Fruit fly (Drosophila melanogaster) whole organism: ENCODE results near the gene CG3726.

Experiments
- CG8478 ChIP-seq: fragments of >200 bp; optimal IDR thresholded peaks from 2 replicates; lab custom pipeline; 2018; ENCODE audit warnings: inconsistent platforms
- Dll ChIP-seq: fragments of >200 bp; optimal IDR thresholded peaks from 2 replicates; lab custom pipeline; 2017
- EcR ChIP-seq, 2 experiments: fragments of >200 bp; optimal IDR thresholded peaks; 2 replicates each; lab custom pipeline; 2017; ENCODE audit warnings: missing biosample characterization in 2 of 2, missing genetic modification characterization in 2 of 2, missing genetic modification reagents in 2 of 2
- pan ChIP-seq: fragments of >200 bp; optimal IDR thresholded peaks from 2 replicates; lab custom pipeline; 2017
- psq ChIP-seq: fragments of >200 bp; optimal IDR thresholded peaks from 2 replicates; lab custom pipeline; 2017
- usp ChIP-seq: fragments of >200 bp; optimal IDR thresholded peaks from 2 replicates; lab custom pipeline; 2017; ENCODE audit warnings: missing biosample characterization, missing genetic modification characterization, mixed read lengths

CG3726 gene

DNA sequence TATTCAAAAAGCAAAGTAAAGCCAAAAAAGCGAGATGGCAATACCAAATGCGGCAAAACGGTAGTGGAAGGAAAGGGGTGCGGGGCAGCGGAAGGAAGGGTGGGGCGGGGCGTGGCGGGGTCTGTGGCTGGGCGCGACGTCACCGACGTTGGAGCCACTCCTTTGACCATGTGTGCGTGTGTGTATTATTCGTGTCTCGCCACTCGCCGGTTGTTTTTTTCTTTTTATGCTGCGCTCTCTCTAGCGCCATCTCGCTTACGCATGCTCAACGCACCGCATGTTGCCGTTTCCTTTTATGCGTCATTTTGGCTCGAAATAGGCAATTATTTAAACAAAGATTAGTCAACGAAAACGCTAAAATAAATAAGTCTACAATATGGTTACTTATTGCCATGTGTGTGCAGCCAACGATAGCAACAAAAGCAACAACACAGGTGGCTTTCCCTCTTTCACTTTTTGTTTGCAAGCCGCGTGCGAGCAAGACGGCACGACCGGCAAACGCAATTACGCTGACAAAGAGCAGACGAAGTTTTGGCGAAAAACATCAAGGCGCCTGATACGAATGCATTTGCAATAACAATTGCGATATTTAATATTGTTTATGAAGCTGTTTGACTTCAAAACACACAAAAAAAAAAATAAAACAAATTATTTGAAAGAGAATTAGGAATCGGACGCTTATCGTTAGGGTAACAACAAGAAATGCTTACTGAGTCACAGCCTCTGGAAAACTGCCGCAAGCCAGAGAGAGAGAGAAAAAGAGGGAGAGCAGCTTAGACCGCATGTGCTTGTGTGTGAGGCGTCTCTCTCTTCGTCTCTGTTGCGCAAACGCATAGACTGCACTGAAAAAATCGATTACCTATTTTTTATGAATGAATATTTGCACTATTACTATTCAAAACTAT, 17.4 kb upstream of the CG3726 start:
- TF ChIP-seq psq (lab: Kevin White, UChicago) (no peak), Dll (lab: Kevin White, UChicago) (peak; percentile 38), EcR (GFP tag; optimal IDR thresholded peaks at IDR 0.05; lab: Kevin White, UChicago) (no peak), CG8478 (peak; percentile 12), usp (GFP tag; lab: Kevin White, UChicago) (no peak), pan (lab: Kevin White, UChicago) (no peak)

DNA sequence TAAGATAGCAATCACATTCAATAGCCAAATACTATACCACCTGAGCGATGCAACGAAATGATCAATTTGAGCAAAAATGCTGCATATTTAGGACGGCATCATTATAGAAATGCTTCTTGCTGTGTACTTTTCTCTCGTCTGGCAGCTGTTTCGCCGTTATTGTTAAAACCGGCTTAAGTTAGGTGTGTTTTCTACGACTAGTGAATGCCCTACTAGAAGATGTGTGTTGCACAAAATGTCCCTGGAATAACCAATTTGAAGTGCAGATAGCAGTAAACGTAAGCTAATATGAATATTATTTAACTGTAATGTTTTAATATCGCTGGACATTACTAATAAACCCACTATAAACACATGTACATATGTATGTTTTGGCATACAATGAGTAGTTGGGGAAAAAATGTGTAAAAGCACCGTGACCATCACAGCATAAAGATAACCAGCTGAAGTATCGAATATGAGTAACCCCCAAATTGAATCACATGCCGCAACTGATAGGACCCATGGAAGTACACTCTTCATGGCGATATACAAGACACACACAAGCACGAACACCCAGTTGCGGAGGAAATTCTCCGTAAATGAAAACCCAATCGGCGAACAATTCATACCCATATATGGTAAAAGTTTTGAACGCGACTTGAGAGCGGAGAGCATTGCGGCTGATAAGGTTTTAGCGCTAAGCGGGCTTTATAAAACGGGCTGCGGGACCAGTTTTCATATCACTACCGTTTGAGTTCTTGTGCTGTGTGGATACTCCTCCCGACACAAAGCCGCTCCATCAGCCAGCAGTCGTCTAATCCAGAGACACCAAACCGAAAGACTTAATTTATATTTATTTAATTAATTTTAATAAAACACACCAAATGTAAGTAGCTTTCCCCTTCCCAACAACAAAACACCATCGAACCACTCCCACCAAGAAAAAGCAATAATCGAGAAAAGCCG, 16.5 kb upstream of the CG3726 start, which contains the start of gene Act5C:
TSS of gene Act5C (plus strand) at position 716 of the 948 bp plus-strand sequence.
- no peak for TF ChIP-seq EcR (GFP tag; optimal IDR thresholded peaks at IDR 0.05; lab: Kevin White, UChicago)

DNA sequence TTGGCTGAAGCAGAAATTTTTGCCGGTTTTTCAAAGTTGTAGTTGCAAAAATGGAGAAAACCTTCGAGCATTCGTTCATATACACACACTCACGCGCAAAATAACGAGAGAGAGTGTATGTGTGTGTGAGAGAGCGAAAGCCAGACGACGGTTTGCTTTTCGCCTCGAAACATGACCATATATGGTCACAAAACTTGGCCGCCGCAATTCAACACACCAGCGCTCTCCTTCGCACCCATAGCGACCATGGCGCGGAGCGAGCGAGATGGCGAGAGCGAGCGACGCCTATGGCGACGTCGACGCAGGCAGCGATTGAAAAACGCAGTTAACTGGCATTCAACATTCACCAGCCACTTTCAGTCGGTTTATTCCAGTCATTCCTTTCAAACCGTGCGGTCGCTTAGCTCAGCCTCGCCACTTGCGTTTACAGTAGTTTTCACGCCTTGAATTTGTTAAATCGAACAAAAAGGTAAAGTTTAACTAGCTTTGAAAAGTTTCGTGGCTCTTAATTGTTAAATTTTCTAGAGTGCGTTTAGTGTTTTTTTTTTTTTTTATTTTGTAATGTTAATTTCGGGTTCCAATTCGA, 15.2 kb upstream of the CG3726 start:
- TF ChIP-seq usp (GFP tag; lab: Kevin White, UChicago) (no peak), CG8478 (peak; percentile 68), psq (lab: Kevin White, UChicago) (no peak), Dll (lab: Kevin White, UChicago) (peak; percentile 81), EcR (GFP tag; optimal IDR thresholded peaks at IDR 0.05; lab: Kevin White, UChicago) (no peak)

DNA sequence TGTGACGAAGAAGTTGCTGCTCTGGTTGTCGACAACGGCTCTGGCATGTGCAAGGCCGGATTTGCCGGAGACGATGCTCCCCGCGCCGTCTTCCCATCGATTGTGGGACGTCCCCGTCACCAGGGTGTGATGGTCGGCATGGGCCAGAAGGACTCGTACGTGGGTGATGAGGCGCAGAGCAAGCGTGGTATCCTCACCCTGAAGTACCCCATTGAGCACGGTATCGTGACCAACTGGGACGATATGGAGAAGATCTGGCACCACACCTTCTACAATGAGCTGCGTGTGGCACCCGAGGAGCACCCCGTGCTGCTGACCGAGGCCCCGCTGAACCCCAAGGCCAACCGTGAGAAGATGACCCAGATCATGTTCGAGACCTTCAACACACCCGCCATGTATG, 14.2 kb upstream of the CG3726 start:
- no peak for TF ChIP-seq CG8478
- TF ChIP-seq pan (lab: Kevin White, UChicago): no peak
- no peak for TF ChIP-seq psq (lab: Kevin White, UChicago)
- no peak for TF ChIP-seq EcR (GFP tag; optimal IDR thresholded peaks at IDR 0.05; lab: Kevin White, UChicago)
- no peak for TF ChIP-seq Dll (lab: Kevin White, UChicago)
- no peak for TF ChIP-seq usp (GFP tag; lab: Kevin White, UChicago)

DNA sequence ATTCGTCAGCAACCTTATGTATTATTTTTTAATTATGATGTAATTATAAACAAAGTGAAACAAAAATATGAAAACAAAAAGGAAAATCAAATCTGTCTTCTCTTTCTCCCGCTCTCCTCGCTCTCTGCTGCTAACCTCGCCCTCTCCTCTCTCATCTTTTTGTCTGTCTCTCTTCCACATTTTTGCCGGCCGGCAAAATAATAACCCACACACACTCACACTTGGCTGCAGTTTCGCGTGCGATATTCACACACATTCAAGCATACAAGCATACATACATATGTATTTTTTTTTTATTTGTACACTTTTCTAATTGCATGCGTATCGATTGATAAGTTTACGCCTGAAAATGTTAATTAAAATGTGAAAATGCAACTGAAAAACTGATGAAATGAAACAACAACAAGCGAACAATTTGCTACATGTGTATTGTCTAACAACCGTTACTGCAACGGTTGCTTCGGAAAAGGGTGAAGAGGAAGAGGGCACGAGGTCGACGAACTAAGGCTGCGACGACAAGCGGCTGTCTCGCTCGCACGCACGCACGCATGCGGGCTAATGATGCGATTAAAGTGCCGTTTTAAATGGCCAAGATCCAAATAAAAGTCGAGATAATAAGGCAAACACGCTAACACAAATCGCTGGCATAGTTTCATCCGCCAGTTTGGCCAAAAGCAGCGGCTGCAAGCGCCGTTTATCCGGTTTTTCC, 12.4 kb upstream of the CG3726 start:
- TF ChIP-seq EcR (GFP tag; optimal IDR thresholded peaks at IDR 0.05; lab: Kevin White, UChicago) (peak in 1 of 2 experiments; percentile 94), psq (lab: Kevin White, UChicago) (no peak)

DNA sequence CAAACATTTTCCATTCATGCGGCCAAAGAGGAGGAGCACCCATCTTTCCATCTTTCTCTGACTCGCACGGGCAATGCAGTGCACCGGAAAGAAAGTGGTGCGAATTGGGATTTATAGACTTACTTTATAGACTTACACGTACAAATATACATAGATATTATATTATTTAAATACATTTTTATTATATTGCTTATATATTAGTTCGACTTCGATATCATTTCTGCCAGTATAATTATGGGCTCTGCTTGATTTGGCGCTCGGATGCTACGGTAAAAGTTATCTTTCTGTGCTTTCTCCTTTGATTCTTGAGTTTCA, 11.9 kb upstream of the CG3726 start:
- TF ChIP-seq pan (lab: Kevin White, UChicago): no peak
- no peak for TF ChIP-seq usp (GFP tag; lab: Kevin White, UChicago)
- TF ChIP-seq psq (lab: Kevin White, UChicago): no peak
- TF ChIP-seq Dll (lab: Kevin White, UChicago): no peak
- TF ChIP-seq EcR (GFP tag; optimal IDR thresholded peaks at IDR 0.05; lab: Kevin White, UChicago): no peak
- TF ChIP-seq CG8478: no peak

DNA sequence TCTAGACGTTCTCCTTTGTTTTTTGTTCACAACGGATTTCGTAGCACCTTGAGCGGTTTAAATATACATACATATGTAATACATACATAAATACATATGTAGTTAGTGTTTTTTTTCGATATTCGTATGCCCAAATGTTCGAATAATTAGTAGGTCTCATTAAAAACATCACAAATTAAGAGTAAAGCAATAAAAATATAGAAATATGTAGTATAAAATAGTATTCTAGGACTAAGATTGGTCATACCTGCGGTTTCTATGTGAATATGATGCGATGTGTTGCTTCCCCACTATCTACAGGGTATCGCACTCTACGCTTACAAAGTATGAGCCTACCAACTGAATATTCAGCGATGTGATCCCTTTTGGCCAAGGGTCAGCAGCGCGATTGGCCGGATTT, 11.5 kb upstream of the CG3726 start, which contains the start of gene CG4020:
TSS of gene CG4020 (plus strand) at position 301 of the 400 bp plus-strand sequence.
- TF ChIP-seq EcR (GFP tag; optimal IDR thresholded peaks at IDR 0.05; lab: Kevin White, UChicago): no peak
- no peak for TF ChIP-seq Dll (lab: Kevin White, UChicago)

DNA sequence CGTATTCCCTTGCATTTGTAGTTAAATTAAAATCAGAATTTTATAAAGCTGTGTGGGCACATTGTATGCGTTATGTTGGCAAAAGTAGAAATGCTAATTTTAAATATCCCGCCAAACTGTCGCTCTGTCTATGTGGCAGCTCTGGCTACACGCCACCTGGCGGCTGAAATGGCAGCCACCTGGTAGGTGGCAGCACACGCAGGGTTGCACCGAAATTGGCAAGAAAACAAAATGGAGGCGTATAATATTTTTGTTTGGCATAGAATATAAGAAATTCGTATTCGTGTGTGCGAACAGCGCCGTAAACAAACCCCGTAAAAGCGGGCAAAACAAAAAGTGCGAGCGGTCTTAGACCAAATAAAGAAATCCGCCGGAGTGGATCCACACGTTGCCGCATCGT, 9.0 kb upstream of the CG3726 start, which contains the start of gene CG12236:
TSS of gene CG12236 (plus strand) at position 220 of the 400 bp plus-strand sequence.
- TF ChIP-seq usp (GFP tag; lab: Kevin White, UChicago) (no peak), EcR (GFP tag; optimal IDR thresholded peaks at IDR 0.05; lab: Kevin White, UChicago) (no peak), Dll (lab: Kevin White, UChicago) (no peak), psq (lab: Kevin White, UChicago) (no peak), pan (lab: Kevin White, UChicago) (no peak)

DNA sequence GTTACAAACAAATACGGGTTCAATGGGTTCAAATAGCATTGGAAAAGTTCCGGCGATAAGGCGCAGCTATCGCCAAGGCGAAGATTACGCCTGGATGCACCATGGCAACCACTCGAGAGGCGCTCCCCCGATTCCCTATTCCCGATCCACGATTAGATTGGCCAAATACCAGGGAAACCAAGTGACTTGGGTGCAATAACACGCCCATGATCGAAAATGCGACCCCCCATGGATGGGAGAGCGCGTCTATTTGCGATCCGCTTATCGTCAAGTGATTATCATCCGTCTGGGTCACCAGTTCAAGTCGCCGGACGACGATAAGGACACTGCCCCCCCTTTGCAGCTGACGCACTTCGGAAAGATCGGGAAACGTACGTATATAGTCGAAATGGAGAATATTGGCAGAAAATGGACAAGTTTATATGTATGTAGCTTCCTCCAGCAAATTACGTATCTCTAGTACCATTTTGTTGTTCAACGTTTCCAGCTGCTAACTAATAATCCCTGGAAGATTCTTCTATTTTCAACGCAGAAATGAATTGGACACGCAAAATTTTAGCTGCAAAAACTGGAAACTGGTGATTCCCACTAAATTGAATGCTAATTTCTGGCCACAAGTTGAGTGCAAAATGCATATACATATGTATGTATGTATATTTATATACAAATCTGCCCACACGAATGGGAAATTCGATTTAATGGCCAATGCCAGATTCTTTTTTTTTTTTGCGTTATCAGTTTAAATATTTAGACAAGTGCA, 1.7 kb upstream of the CG3726 start:
- TF ChIP-seq EcR (GFP tag; optimal IDR thresholded peaks at IDR 0.05; lab: Kevin White, UChicago): no peak
- TF ChIP-seq psq (lab: Kevin White, UChicago): no peak
- TF ChIP-seq pan (lab: Kevin White, UChicago): no peak
- TF ChIP-seq usp (GFP tag; lab: Kevin White, UChicago): no peak
- TF ChIP-seq Dll (lab: Kevin White, UChicago): no peak
- TF ChIP-seq CG8478: no peak

DNA sequence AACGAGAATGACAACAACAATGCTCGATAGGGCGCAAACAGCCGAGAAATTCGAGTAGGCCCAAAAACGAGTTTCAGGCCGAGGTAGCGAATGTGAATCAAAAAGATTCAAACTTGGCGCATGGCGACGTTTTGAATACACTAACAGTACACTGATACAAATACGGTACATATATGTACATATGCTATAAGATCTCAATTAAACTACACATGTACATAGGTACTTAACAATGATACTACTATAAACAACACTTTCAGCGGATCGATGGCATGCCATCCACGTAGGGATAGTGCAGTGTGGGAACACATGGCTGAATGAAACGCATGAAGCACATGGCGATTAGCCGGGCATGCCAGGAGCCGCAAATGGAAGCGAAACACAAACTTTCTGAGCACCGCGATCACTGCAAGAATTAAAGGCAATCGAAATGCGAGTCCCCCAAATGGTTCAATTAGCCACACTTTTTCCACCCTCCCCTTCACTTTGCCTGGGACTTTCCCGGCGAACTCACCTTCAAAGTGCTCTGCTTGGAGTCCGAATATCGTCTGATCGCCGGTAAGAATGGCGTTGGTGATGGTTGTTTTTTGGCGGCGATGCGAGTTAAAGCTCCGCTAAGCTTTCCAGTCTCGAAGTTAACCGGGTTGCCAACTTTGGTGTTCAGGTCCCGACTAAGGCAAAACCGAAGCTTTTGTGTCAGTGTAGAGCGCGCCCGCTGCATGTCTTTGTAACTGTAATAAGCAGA, 974 bp upstream of the CG3726 start:
- no peak for TF ChIP-seq usp (GFP tag; lab: Kevin White, UChicago)
- TF ChIP-seq Dll (lab: Kevin White, UChicago): no peak
- no peak for TF ChIP-seq CG8478
- no peak for TF ChIP-seq EcR (GFP tag; optimal IDR thresholded peaks at IDR 0.05; lab: Kevin White, UChicago)
- no peak for TF ChIP-seq psq (lab: Kevin White, UChicago)
- no peak for TF ChIP-seq pan (lab: Kevin White, UChicago)
